Worm (Caenorhabditis elegans) whole organism, L1 larva: ENCODE measurements around the gene srv-24.

ENCODE experiments used
- C04F5.9 ChIP-seq: sonication (generic microtip); optimal IDR thresholded peaks from 2 replicates; lab custom pipeline; 2016; ENCODE audit warnings: missing genetic modification characterization, missing compliant biosample characterization
- C16A3.4 ChIP-seq: fragments of 150-350 bp; optimal IDR thresholded peaks from 2 replicates; lab custom pipeline; 2014; ENCODE audit warnings: missing biosample characterization, missing genetic modification characterization
- C34B4.2 ChIP-seq: sonication (generic microtip); optimal IDR thresholded peaks from 2 replicates; lab custom pipeline; 2017; ENCODE audit warnings: mild to moderate bottlenecking, missing genetic modification characterization, missing compliant biosample characterization
- Y116A8C.19 ChIP-seq: sonication (generic microtip); optimal IDR thresholded peaks from 2 replicates; lab custom pipeline; 2016; ENCODE audit warnings: missing compliant biosample characterization, missing genetic modification characterization, borderline replicate concordance
- aha-1 ChIP-seq: fragments of 150-350 bp; optimal IDR thresholded peaks from 2 replicates; lab custom pipeline; 2014; ENCODE audit warnings: missing biosample characterization, missing genetic modification characterization
- ama-1 ChIP-seq: fragments of 150-350 bp; optimal IDR thresholded peaks from 2 replicates; lab custom pipeline; 2014
- blmp-1 ChIP-seq: fragments of 150-350 bp; optimal IDR thresholded peaks from 2 replicates; lab custom pipeline; 2014; ENCODE audit warnings: missing biosample characterization, missing genetic modification characterization
- ceh-8 ChIP-seq: fragments of 200-800 bp; sonication (Bioruptor generic); optimal IDR thresholded peaks from 2 replicates; lab custom pipeline; 2018; ENCODE audit warnings: mild to moderate bottlenecking, missing genetic modification characterization, moderate library complexity, missing compliant biosample characterization
- ceh-88 ChIP-seq: fragments of 200-800 bp; sonication (Bioruptor generic); IDR thresholded peaks from 2 replicates; pipeline ENCODE4 v1.3.6; 2022; ENCODE audit warnings: missing genetic modification characterization, missing compliant biosample characterization
- ceh-90 ChIP-seq: sonication (generic microtip); optimal IDR thresholded peaks from 2 replicates; lab custom pipeline; 2016; ENCODE audit warnings: missing genetic modification characterization, missing compliant biosample characterization
- ces-1 ChIP-seq: fragments of 150-350 bp; optimal IDR thresholded peaks from 2 replicates; lab custom pipeline; 2014; ENCODE audit warnings: missing biosample characterization, missing genetic modification reagents, missing genetic modification characterization
- dpl-1 ChIP-seq, 3 experiments: fragments of 150-350 bp in 2 of 3; sonication (generic microtip) in 1 of 3; optimal IDR thresholded peaks; 2 replicates each; lab custom pipeline; 2014 to 2017; ENCODE audit warnings: missing biosample characterization in 3 of 3, missing genetic modification characterization in 3 of 3, missing genetic modification reagents in 3 of 3
- dsc-1 ChIP-seq: sonication (generic microtip); optimal IDR thresholded peaks from 2 replicates; lab custom pipeline; 2016; ENCODE audit warnings: mild to moderate bottlenecking, missing genetic modification characterization, missing compliant biosample characterization
- efl-1 ChIP-seq, 4 experiments: fragments of 150-350 bp; optimal IDR thresholded peaks in 3 of 4; peaks in 1 of 4; 1 replicate in 1 of 4; 2 replicates in 3 of 4; lab custom pipeline; 2014; ENCODE audit warnings: missing biosample characterization in 2 of 4, missing genetic modification characterization in 2 of 4, missing genetic modification reagents in 2 of 4
- efl-3 ChIP-seq: fragments of 200-800 bp; sonication (Bioruptor generic); optimal IDR thresholded peaks from 2 replicates; lab custom pipeline; 2018; ENCODE audit warnings: mild to moderate bottlenecking, missing genetic modification characterization, missing compliant biosample characterization
- egl-27 ChIP-seq, 2 experiments: fragments of 150-350 bp in 1 of 2; sonication (generic microtip); optimal IDR thresholded peaks; 3 replicates each; lab custom pipeline; 2017 to 2018; ENCODE audit warnings: missing biosample characterization in 2 of 2, missing genetic modification characterization in 2 of 2, missing genetic modification reagents in 2 of 2
- elt-3 ChIP-seq, 6 experiments: fragments of 150-350 bp in 1 of 6; sonication (generic microtip); optimal IDR thresholded peaks; 2 replicates each; lab custom pipeline; 2017 to 2018; ENCODE audit warnings: missing biosample characterization in 6 of 6, missing genetic modification characterization in 6 of 6, inconsistent platforms in 1 of 6
- fkh-4 ChIP-seq: sonication (generic microtip); optimal IDR thresholded peaks from 2 replicates; lab custom pipeline; 2016; ENCODE audit warnings: missing compliant biosample characterization, missing genetic modification characterization, borderline replicate concordance
- fkh-8 ChIP-seq: sonication (generic microtip); optimal IDR thresholded peaks from 2 replicates; lab custom pipeline; 2016; ENCODE audit warnings: mild to moderate bottlenecking, missing genetic modification characterization, missing compliant biosample characterization
- fos-1 ChIP-seq: fragments of 150-350 bp; optimal IDR thresholded peaks from 2 replicates; lab custom pipeline; 2014; ENCODE audit warnings: missing biosample characterization, missing genetic modification characterization
- grh-1 ChIP-seq: fragments of 200-800 bp; sonication (Bioruptor generic); IDR thresholded peaks from 2 replicates; pipeline ENCODE4 v1.3.6; 2022; ENCODE audit warnings: missing genetic modification reagents, missing genetic modification characterization, missing compliant biosample characterization
- hpl-2 ChIP-seq: fragments of 150-350 bp; optimal IDR thresholded peaks from 2 replicates; lab custom pipeline; 2014; ENCODE audit warnings: missing biosample characterization, missing genetic modification reagents, missing genetic modification characterization
- isw-1 ChIP-seq: fragments of 200-800 bp; sonication (Bioruptor generic); IDR thresholded peaks from 2 replicates; pipeline ENCODE4 v1.3.6; 2022; ENCODE audit warnings: missing genetic modification characterization, missing compliant biosample characterization
- jun-1 ChIP-seq: fragments of 150-350 bp; optimal IDR thresholded peaks from 2 replicates; lab custom pipeline; 2014; ENCODE audit warnings: missing biosample characterization, missing genetic modification reagents, missing genetic modification characterization
- lin-13 ChIP-seq: fragments of 150-350 bp; optimal IDR thresholded peaks from 2 replicates; lab custom pipeline; 2014; ENCODE audit warnings: missing biosample characterization, missing genetic modification reagents, missing genetic modification characterization
- lin-14 ChIP-seq: fragments of 200-800 bp; sonication (Bioruptor generic); optimal IDR thresholded peaks from 2 replicates; lab custom pipeline; 2018; ENCODE audit warnings: mild to moderate bottlenecking, missing genetic modification characterization, moderate library complexity, missing compliant biosample characterization
- lin-35 ChIP-seq, 2 experiments: fragments of 150-350 bp; optimal IDR thresholded peaks; 2 replicates each; lab custom pipeline; 2014; ENCODE audit warnings: missing biosample characterization in 2 of 2, missing genetic modification characterization in 2 of 2, missing genetic modification reagents in 2 of 2
- lin-39 ChIP-seq: fragments of 150-350 bp; optimal IDR thresholded peaks from 2 replicates; lab custom pipeline; 2014; ENCODE audit warnings: missing biosample characterization, missing genetic modification reagents, missing genetic modification characterization
- lir-3 ChIP-seq: sonication (generic microtip); optimal IDR thresholded peaks from 2 replicates; lab custom pipeline; 2016; ENCODE audit warnings: mild to moderate bottlenecking, missing genetic modification characterization, moderate library complexity, missing compliant biosample characterization; ENCODE audit not compliant: poor library complexity
- lsy-2 ChIP-seq, 2 experiments: fragments of 150-350 bp; optimal IDR thresholded peaks; 2 replicates each; lab custom pipeline; 2014; ENCODE audit warnings: missing biosample characterization in 2 of 2, missing genetic modification characterization in 2 of 2
- mab-9 ChIP-seq: fragments of 200-800 bp; sonication (Bioruptor generic); IDR thresholded peaks from 2 replicates; pipeline ENCODE4 v1.3.6; 2022; ENCODE audit warnings: missing genetic modification reagents, missing genetic modification characterization, missing compliant biosample characterization
- mdl-1 ChIP-seq, 2 experiments: fragments of 150-350 bp; optimal IDR thresholded peaks; 2 replicates each; lab custom pipeline; 2014 to 2017; ENCODE audit warnings: missing biosample characterization in 2 of 2, missing genetic modification characterization in 2 of 2, inconsistent platforms in 1 of 2
- mep-1 ChIP-seq: fragments of 150-350 bp; optimal IDR thresholded peaks from 2 replicates; lab custom pipeline; 2014; ENCODE audit warnings: missing biosample characterization, missing genetic modification characterization
- nhr-19 ChIP-seq: fragments of 200-800 bp; sonication (Bioruptor generic); conservative IDR thresholded peaks from 2 replicates; pipeline ENCODE4 v1.3.6; 2022; ENCODE audit warnings: missing genetic modification characterization, missing compliant biosample characterization
- nhr-47 ChIP-seq: sonication (generic microtip); optimal IDR thresholded peaks from 2 replicates; lab custom pipeline; 2016; ENCODE audit warnings: mild to moderate bottlenecking, missing genetic modification characterization, moderate library complexity, missing compliant biosample characterization
- nhr-71 ChIP-seq: sonication (generic microtip); optimal IDR thresholded peaks from 2 replicates; lab custom pipeline; 2016; ENCODE audit warnings: mild to moderate bottlenecking, missing genetic modification characterization, moderate library complexity, missing compliant biosample characterization
- nhr-77 ChIP-seq: fragments of 150-350 bp; optimal IDR thresholded peaks from 2 replicates; lab custom pipeline; 2014; ENCODE audit warnings: missing biosample characterization, missing genetic modification characterization
- pqm-1 ChIP-seq: sonication (generic microtip); optimal IDR thresholded peaks from 3 replicates; lab custom pipeline; 2017; ENCODE audit warnings: missing biosample characterization, missing genetic modification characterization
- rnt-1 ChIP-seq: sonication (generic microtip); optimal IDR thresholded peaks from 2 replicates; lab custom pipeline; 2016; ENCODE audit warnings: mild to moderate bottlenecking, missing genetic modification characterization, moderate library complexity, missing compliant biosample characterization
- skn-1 ChIP-seq: fragments of 150-350 bp; optimal IDR thresholded peaks from 2 replicates; lab custom pipeline; 2014; ENCODE audit warnings: missing biosample characterization, missing genetic modification characterization
- snpc-4 ChIP-seq: fragments of 150-350 bp; optimal IDR thresholded peaks from 2 replicates; lab custom pipeline; 2014; ENCODE audit warnings: missing biosample characterization, missing genetic modification characterization
- snu-23 ChIP-seq: sonication (generic microtip); optimal IDR thresholded peaks from 2 replicates; lab custom pipeline; 2016; ENCODE audit warnings: missing genetic modification characterization, missing compliant biosample characterization
- sox-4 ChIP-seq: sonication (generic microtip); optimal IDR thresholded peaks from 2 replicates; lab custom pipeline; 2016; ENCODE audit warnings: missing genetic modification characterization, missing compliant biosample characterization
- sptf-1 ChIP-seq: fragments of 150-350 bp; optimal IDR thresholded peaks from 2 replicates; lab custom pipeline; 2014; ENCODE audit warnings: missing biosample characterization, missing genetic modification characterization
- tlp-1 ChIP-seq: fragments of 150-350 bp; optimal IDR thresholded peaks from 2 replicates; lab custom pipeline; 2014; ENCODE audit warnings: missing biosample characterization, missing genetic modification characterization
- unc-130 ChIP-seq: fragments of 150-350 bp; optimal IDR thresholded peaks from 2 replicates; lab custom pipeline; 2017; ENCODE audit warnings: missing biosample characterization, missing genetic modification characterization, inconsistent platforms
- unc-62 ChIP-seq: fragments of 150-350 bp; optimal IDR thresholded peaks from 2 replicates; lab custom pipeline; 2014; ENCODE audit warnings: missing biosample characterization, missing genetic modification reagents, missing genetic modification characterization
- unc-98 ChIP-seq: fragments of 200-800 bp; sonication (Bioruptor generic); IDR thresholded peaks from 2 replicates; pipeline ENCODE4 v1.3.6; 2022; ENCODE audit warnings: missing genetic modification characterization, missing compliant biosample characterization
- vab-15 ChIP-seq: sonication (generic microtip); optimal IDR thresholded peaks from 2 replicates; lab custom pipeline; 2017; ENCODE audit warnings: missing genotype, mild to moderate bottlenecking, missing genetic modification characterization, missing compliant biosample characterization
- xbp-1 ChIP-seq: sonication (generic microtip); optimal IDR thresholded peaks from 2 replicates; lab custom pipeline; 2016; ENCODE audit warnings: missing genetic modification characterization, missing compliant biosample characterization
- zag-1 ChIP-seq: fragments of 150-350 bp; optimal IDR thresholded peaks from 2 replicates; lab custom pipeline; 2014; ENCODE audit warnings: missing biosample characterization, missing genetic modification characterization
- ztf-4 ChIP-seq: fragments of 150-350 bp; optimal IDR thresholded peaks from 2 replicates; lab custom pipeline; 2014; ENCODE audit warnings: missing biosample characterization, missing genetic modification characterization

The srv-24 gene

ce11 chrIV:6323654-6324224 lies 33.1 kb upstream of the srv-24 start, which contains the start of gene sqd-1 (continued):
- TF ChIP-seq ces-1 (GFP tag; lab: Kevin White, UChicago): no peak
- TF ChIP-seq elt-3 (tag; optimal IDR thresholded peaks at IDR 0.05; lab: Kevin White, UChicago): peak in 5 of 6 experiments; percentile 74 to 94 (median 86)
- TF ChIP-seq snu-23 (GFP tag; lab: Kevin White, UChicago): peak; percentile 98
- peak; percentile 98 for TF ChIP-seq nhr-19 (GFP tag; lab: Robert Waterston, UW)
- TF ChIP-seq jun-1 (tag; lab: Kevin White, UChicago): peak; percentile 96
- peak; percentile 97 for TF ChIP-seq grh-1 (GFP tag; lab: Robert Waterston, UW)
- peak; percentile 93 for TF ChIP-seq vab-15 (tag; lab: Kevin White, UChicago)
- TF ChIP-seq aha-1: peak; percentile 84
- peak; percentile 77 for TF ChIP-seq blmp-1 (tag; lab: Kevin White, UChicago)
- TF ChIP-seq ceh-90 (tag; lab: Kevin White, UChicago): peak; percentile 70
- peak; percentile 89 to 94 for TF ChIP-seq lin-35 (GFP tag; optimal IDR thresholded peaks at IDR 0.05; lab: Kevin White, UChicago)
- peak; percentile 95 for TF ChIP-seq lin-14 (GFP tag; lab: Kevin White, UChicago)
- TF ChIP-seq dpl-1 (GFP tag; optimal IDR thresholded peaks at IDR 0.05; lab: Kevin White, UChicago): peak; percentile 86 to 88 (median 88)
- peak; percentile 85 for TF ChIP-seq C34B4.2 (tag; lab: Kevin White, UChicago)
- TF ChIP-seq xbp-1: peak; percentile 97
- TF ChIP-seq lsy-2 (tag; optimal IDR thresholded peaks at IDR 0.05; lab: Kevin White, UChicago): peak; percentile 98 to 99
- no peak for TF ChIP-seq tlp-1 (tag; lab: Kevin White, UChicago)
- peak; percentile 97 for TF ChIP-seq dsc-1
- TF ChIP-seq C16A3.4 (tag; lab: Kevin White, UChicago): peak; percentile 96
- peak; percentile 98 for TF ChIP-seq rnt-1 (tag; lab: Kevin White, UChicago)
- TF ChIP-seq isw-1 (GFP tag; lab: Robert Waterston, UW): peak; percentile 98
- TF ChIP-seq mep-1: peak; percentile 95
- TF ChIP-seq ceh-8 (GFP tag; lab: Kevin White, UChicago): peak; percentile 98
- peak; percentile 73 for TF ChIP-seq fos-1
- TF ChIP-seq unc-98 (GFP tag; lab: Robert Waterston, UW): peak; percentile 67; the same call in 1 of the 2 replicates
- TF ChIP-seq nhr-47: peak; percentile 98
- peak; percentile 93 for TF ChIP-seq ceh-88 (GFP tag; lab: Robert Waterston, UW)
- TF ChIP-seq ztf-4 (tag; lab: Kevin White, UChicago): peak; percentile 95
- TF ChIP-seq mdl-1 (tag; optimal IDR thresholded peaks at IDR 0.05; lab: Kevin White, UChicago): peak in 1 of 2 experiments; percentile 92
- TF ChIP-seq Y116A8C.19 (tag; lab: Kevin White, UChicago): peak; percentile 8
- peak; percentile 85 for TF ChIP-seq ama-1
- TF ChIP-seq lin-13 (GFP tag; lab: Kevin White, UChicago): peak; percentile 95
- peak; percentile 82 for TF ChIP-seq snpc-4 (tag; lab: Kevin White, UChicago)
- peak; percentile 95 for TF ChIP-seq skn-1 (tag; lab: Kevin White, UChicago)
- peak; percentile 93 for TF ChIP-seq lir-3 (tag; lab: Kevin White, UChicago)
- TF ChIP-seq fkh-4 (tag; lab: Kevin White, UChicago): peak; percentile 61
- TF ChIP-seq egl-27 (tag; optimal IDR thresholded peaks at IDR 0.05; lab: Kevin White, UChicago): peak in 1 of 2 experiments; percentile 52
- peak; percentile 96 for TF ChIP-seq mab-9 (GFP tag; lab: Robert Waterston, UW)
- TF ChIP-seq fkh-8 (tag; lab: Kevin White, UChicago): peak; percentile 94
- no peak for TF ChIP-seq pqm-1
- no peak for TF ChIP-seq sptf-1 (tag; lab: Kevin White, UChicago)
- TF ChIP-seq hpl-2 (GFP tag; lab: Kevin White, UChicago): peak; percentile 60
- peak; percentile 89 for TF ChIP-seq nhr-77 (tag; lab: Kevin White, UChicago)
- TF ChIP-seq C04F5.9 (tag; lab: Kevin White, UChicago): peak; percentile 92
- TF ChIP-seq sox-4: peak; percentile 92
- no peak for TF ChIP-seq unc-62
- TF ChIP-seq efl-1 (optimal IDR thresholded peaks at IDR 0.05; lab: Kevin White, UChicago): peak; percentile 94 to 95
- peak; percentile 87 to 99 for TF ChIP-seq efl-1 (GFP tag; optimal IDR thresholded peaks at IDR 0.05 in 1 of 2; lab: Kevin White, UChicago)
- TF ChIP-seq efl-3 (GFP tag; lab: Kevin White, UChicago): peak; percentile 74
- TF ChIP-seq unc-130 (tag; lab: Kevin White, UChicago): peak; percentile 98
- TF ChIP-seq lin-39: peak; percentile 92
- peak; percentile 8 for TF ChIP-seq zag-1 (tag; lab: Kevin White, UChicago)
- TF ChIP-seq nhr-71 (tag; lab: Kevin White, UChicago): peak; percentile 99
